Worm (Caenorhabditis elegans): Measurements from ENCODE around the gene glb-33.

glb-33 gene

DNA sequence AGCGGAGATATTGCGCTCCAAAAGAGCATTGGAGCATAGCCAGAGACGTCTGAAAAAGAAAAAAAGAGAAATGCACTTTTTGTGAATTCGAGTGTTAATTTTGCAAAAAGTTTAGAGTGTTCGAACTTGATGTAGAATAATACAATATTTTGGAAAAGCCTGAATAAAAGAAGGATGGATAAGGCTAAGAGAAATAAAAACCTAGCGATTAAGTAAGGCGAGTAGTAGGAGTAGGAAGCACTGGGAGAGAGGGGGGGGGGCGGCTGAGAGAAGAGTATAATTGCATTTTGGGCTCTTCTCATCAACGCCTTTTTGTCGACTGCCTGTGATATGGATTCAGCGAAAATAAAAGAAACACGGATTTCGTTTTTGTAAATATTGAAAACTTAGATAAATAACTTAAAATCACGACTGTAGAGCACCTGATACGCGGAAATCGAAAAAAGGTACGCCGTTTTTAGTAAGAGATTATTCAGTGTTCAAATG is 34.0 kb upstream of the glb-33 start, which contains the start of gene F16B3.3:
Gene F16B3.3, minus strand, starts transcription at position 51 of the 486 bp plus-strand sequence.
- TF ChIP-seq nhr-23 (tag; optimal IDR thresholded peaks at IDR 0.05) = no peak
- no peak for TF ChIP-seq ztf-1 (GFP tag; conservative IDR thresholded peaks at IDR 0.05)
- no peak for TF ChIP-seq sem-4 (tag; optimal IDR thresholded peaks at IDR 0.05)

DNA sequence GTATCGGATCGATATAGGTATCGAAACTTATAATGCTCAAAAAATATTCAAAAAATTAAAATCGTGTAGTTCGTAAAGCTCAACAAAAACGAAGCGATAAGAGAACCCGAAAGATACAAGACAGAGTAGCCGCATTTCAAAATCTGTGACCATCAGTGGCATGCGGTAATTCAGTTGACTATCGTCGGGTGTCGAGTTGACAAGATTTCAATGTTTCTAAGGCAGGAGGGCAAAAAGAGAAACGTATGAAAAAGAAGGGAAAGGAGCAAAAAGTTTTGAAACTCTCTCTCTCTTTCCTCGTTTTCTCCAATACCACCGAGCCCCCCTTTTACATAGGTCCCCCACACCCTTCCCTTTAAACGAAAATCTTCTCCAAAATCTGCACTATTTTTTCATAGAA is 30.1 kb upstream of the glb-33 start:
- TF ChIP-seq mdl-1 (tag; optimal IDR thresholded peaks at IDR 0.05) (no peak), C34F6.9 (tag; optimal IDR thresholded peaks at IDR 0.05) (no peak), crh-2 (tag; optimal IDR thresholded peaks at IDR 0.05) (no peak), nhr-6 (tag; optimal IDR thresholded peaks at IDR 0.05) (no peak)

DNA sequence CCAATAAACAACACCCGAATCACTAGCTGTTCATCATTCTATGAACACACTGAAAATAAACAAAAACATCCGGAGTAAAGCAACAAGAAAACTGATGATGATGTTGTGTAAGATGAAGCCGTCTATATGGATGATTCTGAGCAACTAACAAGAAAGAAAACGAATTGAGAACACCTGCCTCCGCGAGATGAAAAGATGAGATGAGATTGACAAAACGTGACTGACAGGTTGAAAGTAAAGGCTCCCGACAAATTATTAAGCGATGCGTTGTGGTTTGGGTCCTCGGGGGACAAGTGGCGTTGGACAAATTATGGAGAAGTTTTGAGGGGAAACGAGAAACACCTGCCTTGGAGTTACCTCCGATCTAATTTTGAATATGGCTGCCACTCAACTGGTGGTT is 25.9 kb upstream of the glb-33 start:
- TF ChIP-seq lin-39 (tag; optimal IDR thresholded peaks at IDR 0.05) (no peak), nhr-10 (tag; optimal IDR thresholded peaks at IDR 0.05) (no peak), F13H6.1 (tag; optimal IDR thresholded peaks at IDR 0.05) (no peak), ztf-11 (tag; optimal IDR thresholded peaks at IDR 0.05) (no peak), nhr-21 (tag; optimal IDR thresholded peaks at IDR 0.05) (no peak), R02D3.7 (tag; optimal IDR thresholded peaks at IDR 0.05) (no peak), mab-5 (tag; optimal IDR thresholded peaks at IDR 0.05) (no peak), mdl-1 (tag; optimal IDR thresholded peaks at IDR 0.05) (no peak), unc-62 (GFP tag; optimal IDR thresholded peaks at IDR 0.05) (no peak), nhr-129 (tag; optimal IDR thresholded peaks at IDR 0.05) (no peak), peb-1 (tag; optimal IDR thresholded peaks at IDR 0.05) (no peak), snpc-4 (tag; optimal IDR thresholded peaks at IDR 0.05) (no peak), lsy-2 (tag; optimal IDR thresholded peaks at IDR 0.05) (no peak), lin-13 (GFP tag; optimal IDR thresholded peaks at IDR 0.05) (no peak)

DNA sequence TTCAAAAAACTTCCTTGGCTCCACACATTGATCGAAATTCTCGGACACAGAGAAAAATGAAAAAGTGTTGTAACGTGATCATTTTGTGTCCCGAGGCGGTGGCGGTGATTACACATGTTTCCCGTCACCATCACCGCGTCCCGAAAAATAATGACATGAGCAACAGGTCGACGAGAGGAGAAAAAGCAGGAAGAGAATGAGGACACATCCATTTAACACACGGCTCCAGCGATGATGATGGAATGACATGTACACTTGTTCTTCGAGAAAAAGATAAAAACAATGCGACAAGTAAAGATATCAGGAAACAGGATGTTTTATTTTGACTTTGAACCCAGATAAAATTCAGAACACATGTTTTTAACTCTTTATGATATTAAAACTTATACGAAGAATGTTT is 24.6 kb upstream of the glb-33 start:
- TF ChIP-seq gmeb-1 (tag; optimal IDR thresholded peaks at IDR 0.05) (no peak), lsy-2 (tag; optimal IDR thresholded peaks at IDR 0.05) (peak in 1 of 2 experiments; percentile 12), Y55F3AM.14 (GFP tag; optimal IDR thresholded peaks at IDR 0.05) (no peak), R02D3.7 (tag; optimal IDR thresholded peaks at IDR 0.05) (no peak), nhr-129 (tag; optimal IDR thresholded peaks at IDR 0.05) (peak; percentile 46), sma-3 (GFP tag; optimal IDR thresholded peaks at IDR 0.05) (no peak), F13H6.1 (tag; optimal IDR thresholded peaks at IDR 0.05) (peak; percentile 31)

DNA sequence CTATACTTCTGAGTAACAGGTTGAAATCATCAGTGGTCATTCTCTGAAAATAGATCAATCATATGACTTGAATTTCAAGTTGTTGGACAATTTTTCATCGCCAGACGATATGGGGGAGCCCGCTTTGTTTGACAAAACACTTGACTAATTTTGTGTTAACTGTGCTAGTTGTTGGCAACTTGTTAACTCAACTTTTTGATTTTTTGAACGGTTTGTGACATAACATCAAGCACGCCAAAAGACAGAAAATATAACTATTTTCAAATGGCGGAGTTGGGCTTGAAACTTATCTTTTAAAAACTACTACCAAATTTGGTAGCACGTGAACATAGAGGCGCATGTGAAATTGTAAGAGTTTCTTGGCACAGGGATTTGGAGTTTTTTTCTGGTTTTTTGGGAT is 16.0 kb upstream of the glb-33 start:
- TF ChIP-seq nhr-11 (tag; optimal IDR thresholded peaks at IDR 0.05) (no peak), F13H6.1 (tag; optimal IDR thresholded peaks at IDR 0.05) (no peak), unc-55 (GFP tag; optimal IDR thresholded peaks at IDR 0.05) (no peak), ceh-82 (tag; optimal IDR thresholded peaks at IDR 0.05) (no peak), ceh-16 (tag; optimal IDR thresholded peaks at IDR 0.05) (no peak), egl-27 (tag; optimal IDR thresholded peaks at IDR 0.05) (no peak), gmeb-1 (tag; optimal IDR thresholded peaks at IDR 0.05) (no peak), ztf-11 (tag; optimal IDR thresholded peaks at IDR 0.05) (no peak), lsy-2 (tag; optimal IDR thresholded peaks at IDR 0.05) (no peak), fos-1 (tag; optimal IDR thresholded peaks at IDR 0.05) (no peak), skn-1 (tag; optimal IDR thresholded peaks at IDR 0.05) (no peak), mbf-1 (tag; optimal IDR thresholded peaks at IDR 0.05) (no peak), ztf-4 (tag; optimal IDR thresholded peaks at IDR 0.05) (no peak), nhr-12 (tag; optimal IDR thresholded peaks at IDR 0.05) (no peak), nhr-237 (tag; optimal IDR thresholded peaks at IDR 0.05) (no peak), lin-13 (GFP tag; optimal IDR thresholded peaks at IDR 0.05) (no peak), nhr-10 (tag; optimal IDR thresholded peaks at IDR 0.05) (no peak), elt-3 (tag; optimal IDR thresholded peaks at IDR 0.05) (no peak)

DNA sequence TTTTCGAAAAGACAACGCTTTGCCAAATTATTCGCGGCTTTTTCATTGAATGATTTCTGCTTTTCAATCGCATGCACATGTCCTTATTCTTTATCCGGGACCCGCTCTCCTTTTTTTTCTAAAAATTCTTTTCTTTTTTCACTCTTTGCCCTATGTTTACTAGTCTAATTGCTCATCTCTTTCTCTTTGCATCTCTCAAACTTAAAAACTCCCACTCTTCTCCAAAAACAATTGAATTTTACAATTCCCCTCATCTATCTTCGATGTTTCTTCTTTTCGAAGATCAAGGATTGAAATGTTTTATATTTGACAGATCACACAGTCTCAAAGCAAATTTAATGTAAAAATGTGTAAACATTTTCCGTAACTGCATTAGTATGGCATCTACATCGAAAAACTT is 14.2 kb upstream of the glb-33 start:
- no peak for TF ChIP-seq alr-1 (tag; optimal IDR thresholded peaks at IDR 0.05)
- TF ChIP-seq C34F6.9 (tag; optimal IDR thresholded peaks at IDR 0.05) = no peak
- no peak for TF ChIP-seq dmd-4 (tag; optimal IDR thresholded peaks at IDR 0.05)
- no peak for TF ChIP-seq egl-27 (tag; optimal IDR thresholded peaks at IDR 0.05)
- no peak for TF ChIP-seq ZK546.5 (tag; optimal IDR thresholded peaks at IDR 0.05)
- TF ChIP-seq ama-1 (optimal IDR thresholded peaks at IDR 0.05) = no peak
- TF ChIP-seq snpc-4 (tag; optimal IDR thresholded peaks at IDR 0.05) = no peak
- TF ChIP-seq nhr-77 (tag; optimal IDR thresholded peaks at IDR 0.05) = no peak
- no peak for TF ChIP-seq fos-1 (tag; optimal IDR thresholded peaks at IDR 0.05)

Measured in whole organism, L2 larva.